Worm (Caenorhabditis elegans) whole organism, late embryonic: ENCODE data around the gene lim-8.

Experiments
- F13H6.1 ChIP-seq: sonication (generic microtip); optimal IDR thresholded peaks from 2 replicates; lab custom pipeline; 2016; ENCODE audit warnings: missing genetic modification characterization, missing compliant biosample characterization
- ceh-2 ChIP-seq: sonication (generic microtip); optimal IDR thresholded peaks from 2 replicates; lab custom pipeline; 2016; ENCODE audit warnings: missing genotype, missing genetic modification characterization, missing compliant biosample characterization

DNA sequence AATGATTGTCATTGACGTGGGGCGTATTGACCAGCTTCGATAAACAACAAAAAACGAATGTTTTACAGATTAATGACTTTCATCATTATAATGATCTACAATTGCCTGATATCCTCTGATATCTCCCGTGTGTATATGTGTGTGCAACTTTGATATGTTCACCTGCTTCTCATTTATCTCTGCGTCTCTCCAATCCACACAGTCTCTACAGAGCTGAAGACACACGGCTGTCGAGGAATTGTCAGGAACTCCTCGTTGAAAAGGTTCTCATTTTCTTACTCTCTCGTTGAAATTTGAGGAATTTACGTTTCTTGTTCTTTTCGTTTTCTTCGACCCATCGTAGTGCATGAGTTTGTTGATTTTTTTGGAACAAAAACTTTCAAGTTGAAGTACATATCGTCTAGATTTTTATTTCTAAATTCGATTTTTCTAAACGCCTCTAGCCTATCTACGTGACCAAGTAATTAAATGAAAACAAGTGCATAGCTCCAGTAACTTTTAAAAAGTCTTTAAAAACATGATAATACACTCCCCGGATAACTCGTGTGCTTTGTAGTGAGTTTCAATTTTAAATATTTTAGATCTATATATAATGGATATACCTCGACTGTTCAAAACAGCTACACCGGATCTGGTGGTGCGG lies 17.9 kb downstream of the lim-8 start, which contains the start of gene ten-1:
- no peak for TF ChIP-seq ceh-2
- no peak for TF ChIP-seq F13H6.1 (tag; lab: Kevin White, UChicago)
